Worm (Caenorhabditis elegans): ENCODE results near the gene zip-1.

Gene zip-1

DNA sequence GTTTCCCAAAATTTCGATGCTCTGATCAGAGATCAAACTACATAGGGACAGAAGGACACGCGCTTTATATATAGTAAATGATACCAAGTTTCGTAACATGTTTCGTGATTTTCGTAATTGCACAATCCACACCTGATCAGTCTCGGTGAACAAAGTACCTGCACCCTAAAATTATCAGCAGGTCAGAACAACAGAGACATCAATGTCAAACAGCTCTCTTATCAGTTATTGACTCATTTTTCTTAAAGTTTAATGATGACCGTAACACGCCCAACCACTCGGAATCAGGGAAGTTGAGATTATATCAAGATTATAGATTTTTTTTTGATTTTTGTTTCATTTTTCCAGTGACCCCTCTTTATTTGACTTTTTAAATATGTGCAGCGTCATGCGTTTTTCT, 16.1 kb upstream of the zip-1 start (continued):
- TF ChIP-seq nhr-67 (tag; optimal IDR thresholded peaks at IDR 0.05) = no peak

DNA sequence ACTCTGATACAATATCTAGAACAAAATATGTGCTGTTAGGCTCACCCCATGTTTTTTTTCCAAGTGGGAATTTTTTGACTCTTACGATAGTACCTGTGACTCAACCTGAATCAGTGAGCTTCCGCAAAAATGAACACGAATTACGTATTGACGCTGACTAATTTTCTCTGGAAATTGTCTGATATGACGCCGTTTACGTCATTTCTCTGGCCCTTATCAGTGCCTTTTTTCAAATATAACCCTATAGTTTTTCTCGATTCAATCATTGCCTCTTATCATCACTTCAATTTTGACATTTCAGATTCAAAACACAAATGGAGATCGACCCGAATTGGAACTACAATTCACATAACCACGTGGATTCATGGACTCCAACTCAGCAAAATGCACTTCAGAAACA, 14.8 kb upstream of the zip-1 start, which contains the start of gene Y75B8A.28:
TSS of gene Y75B8A.28 (plus strand) at position 296 of the 400 bp plus-strand sequence.
- TF ChIP-seq zag-1 (tag; optimal IDR thresholded peaks at IDR 0.05) = no peak
- peak; percentile 99 for TF ChIP-seq pqm-1 (tag; optimal IDR thresholded peaks at IDR 0.05)
- TF ChIP-seq fos-1 (tag; optimal IDR thresholded peaks at IDR 0.05) = peak; percentile 84
- no peak for TF ChIP-seq snpc-4 (tag; optimal IDR thresholded peaks at IDR 0.05)
- peak; percentile 50 for TF ChIP-seq pha-4 (tag; optimal IDR thresholded peaks at IDR 0.05)
- peak; percentile 96 for TF ChIP-seq elt-2 (tag; optimal IDR thresholded peaks at IDR 0.05)
- no peak for TF ChIP-seq nhr-237 (tag; optimal IDR thresholded peaks at IDR 0.05)
- no peak for TF ChIP-seq unc-62 (GFP tag; optimal IDR thresholded peaks at IDR 0.05)
- no peak for TF ChIP-seq ztf-4 (tag; optimal IDR thresholded peaks at IDR 0.05)
- no peak for TF ChIP-seq nhr-11 (tag; optimal IDR thresholded peaks at IDR 0.05)
- peak; percentile 91 for TF ChIP-seq jun-1 (tag; optimal IDR thresholded peaks at IDR 0.05)

DNA sequence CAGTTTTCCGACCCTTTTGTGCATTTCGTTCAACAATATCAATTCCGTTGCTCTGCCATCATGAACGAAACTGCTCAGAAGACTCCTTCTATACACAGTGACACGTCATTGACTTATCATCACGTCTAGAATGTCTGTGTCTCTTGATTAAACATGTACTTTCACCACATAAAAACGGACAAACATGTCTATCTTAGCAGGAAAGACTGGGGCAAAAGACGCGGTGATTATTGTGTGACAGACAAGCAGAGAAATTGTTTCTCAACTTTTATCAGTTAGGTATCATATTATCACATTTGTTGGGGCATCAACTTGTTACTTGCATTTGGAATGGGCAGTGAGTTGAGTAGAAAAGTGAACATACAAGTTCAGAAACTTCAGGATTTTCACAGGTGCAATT, 8.3 kb upstream of the zip-1 start:
- TF ChIP-seq pha-4 (tag; optimal IDR thresholded peaks at IDR 0.05) (peak; percentile 34), pqm-1 (tag; optimal IDR thresholded peaks at IDR 0.05) (peak; percentile 85), aly-2 (tag; optimal IDR thresholded peaks at IDR 0.05) (no peak), sea-2 (GFP tag; optimal IDR thresholded peaks at IDR 0.05) (no peak), skn-1 (tag; optimal IDR thresholded peaks at IDR 0.05) (peak; percentile 39), elt-2 (tag; optimal IDR thresholded peaks at IDR 0.05) (peak; percentile 96), nfya-1 (tag; optimal IDR thresholded peaks at IDR 0.05; ENCODE audit: insufficient read depth) (peak; percentile 36), jun-1 (tag; optimal IDR thresholded peaks at IDR 0.05) (peak; percentile 62), nhr-43 (tag; optimal IDR thresholded peaks at IDR 0.05; ENCODE audit: poor library complexity, severe bottlenecking) (no peak)

DNA sequence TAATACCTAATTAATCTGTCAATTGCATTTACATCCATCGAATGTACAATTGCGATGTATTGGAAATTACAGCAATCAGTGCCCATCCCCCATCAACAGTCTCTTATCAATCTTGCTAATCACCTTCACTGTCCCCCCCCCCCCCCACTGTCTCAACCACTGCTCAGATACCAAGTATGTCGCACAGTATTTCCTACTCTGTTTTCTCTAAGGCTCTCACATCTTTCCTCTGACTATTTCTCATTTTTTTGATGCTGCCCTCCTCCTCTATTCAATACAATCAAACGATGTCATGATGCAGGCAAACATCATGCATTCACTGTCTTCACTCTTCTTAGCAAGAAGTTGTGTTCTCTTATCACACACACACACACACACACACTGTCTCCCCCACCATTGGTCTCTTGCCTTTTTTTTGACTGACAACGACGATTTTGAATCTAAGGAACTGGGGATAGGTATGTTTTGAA, 6.0 kb upstream of the zip-1 start, which contains the start of the genes zip-12 and Y75B8A.63:
TSS of gene zip-12 (plus strand) at position 387 of the 470 bp plus-strand sequence.
TSS of gene Y75B8A.63 (plus strand) at position 420 of the 470 bp plus-strand sequence.
- TF ChIP-seq pqm-1 (tag; optimal IDR thresholded peaks at IDR 0.05) (peak; percentile 55), tbx-2 (tag; optimal IDR thresholded peaks at IDR 0.05) (no peak), lsy-12 (tag; optimal IDR thresholded peaks at IDR 0.05) (no peak), elt-2 (tag; optimal IDR thresholded peaks at IDR 0.05) (peak; percentile 91), elt-3 (tag; optimal IDR thresholded peaks at IDR 0.05) (peak in 1 of 3 experiments; percentile 18), aly-2 (tag; optimal IDR thresholded peaks at IDR 0.05) (no peak), nfya-1 (tag; optimal IDR thresholded peaks at IDR 0.05; ENCODE audit: insufficient read depth) (peak; percentile 25), jun-1 (tag; optimal IDR thresholded peaks at IDR 0.05) (peak; percentile 1), pha-4 (tag; optimal IDR thresholded peaks at IDR 0.05) (peak; percentile 21)

DNA sequence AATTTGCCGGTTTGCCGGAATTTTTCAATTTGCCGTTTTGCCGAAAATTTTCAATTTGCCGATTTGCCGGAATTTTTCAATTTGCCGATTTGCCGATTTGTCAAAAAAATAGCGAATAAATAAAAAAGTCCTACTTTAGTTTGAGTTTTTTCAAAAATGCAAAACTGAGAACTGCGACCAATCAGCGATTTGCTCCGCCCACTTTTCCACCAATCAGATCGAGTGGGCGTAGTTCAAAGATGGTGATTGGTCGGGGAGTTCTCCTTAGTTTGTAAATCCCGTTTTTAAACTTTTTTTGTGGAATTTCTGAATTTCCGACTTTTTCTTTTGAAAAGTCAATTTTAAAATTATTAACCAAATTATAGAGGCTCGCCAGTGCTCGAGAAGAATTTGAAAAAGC, 2.2 kb upstream of the zip-1 start:
- TF ChIP-seq nhr-67 (tag; optimal IDR thresholded peaks at IDR 0.05) (no peak), ZK546.5 (tag; optimal IDR thresholded peaks at IDR 0.05) (no peak), zag-1 (tag; optimal IDR thresholded peaks at IDR 0.05) (no peak), nfya-1 (tag; optimal IDR thresholded peaks at IDR 0.05; ENCODE audit: insufficient read depth) (peak; percentile 97)

DNA sequence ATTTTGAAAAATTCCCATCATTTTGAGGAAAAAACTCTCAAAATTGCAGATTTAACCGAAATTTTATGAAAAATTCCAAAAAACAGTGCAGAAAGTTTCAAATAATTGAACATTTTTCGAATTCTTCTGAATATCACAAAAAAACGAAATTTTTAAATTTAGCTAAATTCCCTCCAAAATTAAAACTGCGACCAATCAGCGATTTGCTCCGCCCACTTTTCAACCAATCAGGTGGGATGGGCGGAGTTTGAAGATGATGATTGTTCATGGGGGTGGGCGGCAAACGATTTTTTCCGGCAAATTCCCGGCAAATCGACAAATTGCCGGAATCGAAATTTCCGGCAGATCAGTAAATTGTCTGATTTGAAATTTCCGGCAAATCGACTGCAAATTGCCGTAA, 723 bp downstream of the zip-1 start:
- TF ChIP-seq nfya-1 (tag; optimal IDR thresholded peaks at IDR 0.05; ENCODE audit: insufficient read depth) = peak; percentile 76
- no peak for TF ChIP-seq lin-39 (tag; optimal IDR thresholded peaks at IDR 0.05)

DNA sequence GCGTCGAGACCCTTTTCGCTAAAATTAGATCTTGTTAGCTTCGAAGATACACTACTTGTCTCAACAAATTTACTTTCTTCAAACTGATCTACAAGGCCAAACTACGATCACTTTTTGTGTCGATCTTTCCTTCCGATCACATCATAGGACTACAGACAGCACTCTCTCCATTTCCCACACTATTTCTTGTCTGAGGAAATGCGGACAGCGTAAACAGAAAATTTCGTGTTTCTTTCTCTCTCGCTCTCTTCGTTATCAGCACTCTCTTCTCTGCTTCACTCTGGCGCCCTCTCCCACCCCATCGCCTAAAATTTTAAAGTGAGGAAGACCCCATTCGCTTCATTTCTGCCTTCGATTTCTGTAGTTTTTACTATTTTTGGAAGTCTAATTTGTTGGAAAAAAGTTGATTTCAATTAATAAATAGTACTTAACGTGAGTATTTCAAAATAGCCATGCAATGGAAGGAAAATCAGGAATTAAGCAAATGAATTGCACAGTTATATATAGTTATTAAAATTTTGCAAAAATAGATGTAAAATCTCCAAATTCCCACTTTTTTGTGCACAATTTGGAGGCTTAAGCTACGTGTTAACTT, 2.0 kb downstream of the zip-1 start:
- TF ChIP-seq R02D3.7 (tag; optimal IDR thresholded peaks at IDR 0.05) = peak; percentile 5
- no peak for TF ChIP-seq nhr-67 (tag; optimal IDR thresholded peaks at IDR 0.05)
- peak; percentile 45 for TF ChIP-seq nhr-43 (tag; optimal IDR thresholded peaks at IDR 0.05; ENCODE audit: poor library complexity, severe bottlenecking)
- no peak for TF ChIP-seq eor-1 (tag; optimal IDR thresholded peaks at IDR 0.05)
- TF ChIP-seq snpc-4 (tag; optimal IDR thresholded peaks at IDR 0.05) = peak; percentile 38
- peak; percentile 59 for TF ChIP-seq elt-1 (tag; optimal IDR thresholded peaks at IDR 0.05)
- TF ChIP-seq mdl-1 (tag; optimal IDR thresholded peaks at IDR 0.05) = no peak
- no peak for TF ChIP-seq elt-3 (tag; optimal IDR thresholded peaks at IDR 0.05)
- no peak for TF ChIP-seq ceh-82 (tag; optimal IDR thresholded peaks at IDR 0.05)
- TF ChIP-seq ceh-16 (tag; optimal IDR thresholded peaks at IDR 0.05) = no peak
- no peak for TF ChIP-seq ztf-11 (tag; optimal IDR thresholded peaks at IDR 0.05)
- TF ChIP-seq aly-2 (tag; optimal IDR thresholded peaks at IDR 0.05) = no peak
- peak; percentile 64 for TF ChIP-seq lin-15B (tag; optimal IDR thresholded peaks at IDR 0.05)
- TF ChIP-seq mml-1 (tag; optimal IDR thresholded peaks at IDR 0.05) = no peak
- TF ChIP-seq pha-4 (tag; optimal IDR thresholded peaks at IDR 0.05) = peak; percentile 93
- TF ChIP-seq nhr-12 (tag; optimal IDR thresholded peaks at IDR 0.05) = no peak
- TF ChIP-seq skn-1 (tag; optimal IDR thresholded peaks at IDR 0.05) = no peak
- TF ChIP-seq ceh-9 (tag; optimal IDR thresholded peaks at IDR 0.05) = no peak
- TF ChIP-seq nhr-237 (tag; optimal IDR thresholded peaks at IDR 0.05) = no peak
- peak; percentile 43 for TF ChIP-seq ceh-28 (tag; optimal IDR thresholded peaks at IDR 0.05)
- no peak for TF ChIP-seq nhr-77 (tag; optimal IDR thresholded peaks at IDR 0.05)
- peak; percentile 84 for TF ChIP-seq hmg-11 (tag; optimal IDR thresholded peaks at IDR 0.05)
- no peak for TF ChIP-seq lin-39 (tag; optimal IDR thresholded peaks at IDR 0.05)
- no peak for TF ChIP-seq unc-39 (tag; optimal IDR thresholded peaks at IDR 0.05)
- TF ChIP-seq jun-1 (tag; optimal IDR thresholded peaks at IDR 0.05) = peak; percentile 85
- no peak for TF ChIP-seq ZK546.5 (tag; optimal IDR thresholded peaks at IDR 0.05)
